Worm (Caenorhabditis elegans): ENCODE measurements around the gene lec-7.

DNA sequence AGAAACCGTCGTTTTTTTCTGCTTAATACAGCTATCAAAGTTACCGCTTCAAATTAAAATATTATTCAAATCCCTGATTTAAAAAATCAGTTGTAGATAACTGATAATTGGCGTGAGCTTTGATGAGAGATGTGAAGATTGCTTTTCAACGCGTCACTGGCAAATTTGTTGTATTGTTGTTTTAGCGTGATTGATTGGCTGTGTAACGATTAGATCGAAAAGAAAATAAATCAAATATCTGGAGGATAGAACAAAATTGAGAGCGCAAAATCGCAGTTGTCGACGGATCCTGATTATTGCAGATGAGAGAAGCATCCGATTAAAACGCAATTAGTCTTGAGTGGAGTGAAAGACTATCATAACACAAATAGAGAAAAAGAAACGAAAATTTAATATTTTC is 11.0 kb upstream of the lec-7 start:
- TF ChIP-seq elt-1 (tag; optimal IDR thresholded peaks at IDR 0.05) (no peak), unc-62 (GFP tag; optimal IDR thresholded peaks at IDR 0.05) (no peak), nhr-25 (tag; optimal IDR thresholded peaks at IDR 0.05) (no peak)
